Worm (Caenorhabditis elegans): ENCODE results near the gene rhr-2.

ce11 chrV:11686877-11687276 lies 43.1 kb downstream of the rhr-2 start, which contains the start of gene W05E10.2:
- TF ChIP-seq sox-4 (tag; optimal IDR thresholded peaks at IDR 0.05): no peak
- no peak for TF ChIP-seq pha-2 (tag; optimal IDR thresholded peaks at IDR 0.05)
- no peak for TF ChIP-seq elt-2 (tag; optimal IDR thresholded peaks at IDR 0.05)
- TF ChIP-seq fkh-6 (tag; optimal IDR thresholded peaks at IDR 0.05): no peak
- no peak for TF ChIP-seq unc-86 (tag; optimal IDR thresholded peaks at IDR 0.05)
- no peak for TF ChIP-seq ama-1 (optimal IDR thresholded peaks at IDR 0.05)
- TF ChIP-seq pqm-1 (tag; optimal IDR thresholded peaks at IDR 0.05): no peak
